Fruit fly (Drosophila melanogaster): ENCODE results near the gene CG2444.

The CG2444 gene

dm6 chrX:11685918-11686640, 19.0 kb downstream of the CG2444 start (continued):
- TF ChIP-seq brk (GFP tag; optimal IDR thresholded peaks at IDR 0.05) (peak; percentile 36), CrebA (GFP tag; optimal IDR thresholded peaks at IDR 0.05; ENCODE audit: borderline replicate concordance) (no peak), Hr78 (GFP tag; optimal IDR thresholded peaks at IDR 0.05) (no peak), CG32264 (GFP tag; optimal IDR thresholded peaks at IDR 0.05) (no peak), Myc (optimal IDR thresholded peaks at IDR 0.05) (no peak), jim (GFP tag; optimal IDR thresholded peaks at IDR 0.05) (no peak), Dfd (GFP tag; optimal IDR thresholded peaks at IDR 0.05) (no peak), sv (GFP tag; optimal IDR thresholded peaks at IDR 0.05) (no peak), HLH106 (tag; optimal IDR thresholded peaks at IDR 0.05) (peak; percentile 74), Mio (GFP tag; optimal IDR thresholded peaks at IDR 0.05) (no peak), Hnf4 (GFP tag; optimal IDR thresholded peaks at IDR 0.05) (peak; percentile 74), Dif (GFP tag; optimal IDR thresholded peaks at IDR 0.05; ENCODE audit: partially characterized antibody) (peak; percentile 95), woc (GFP tag; optimal IDR thresholded peaks at IDR 0.05) (peak; percentile 78)

dm6 chrX:11684462-11684861, 20.6 kb downstream of the CG2444 start:
- TF ChIP-seq Rel (GFP tag; optimal IDR thresholded peaks at IDR 0.05) (peak; percentile 64), Rel (tag; optimal IDR thresholded peaks at IDR 0.05) (peak; percentile 56), dsf (GFP tag; optimal IDR thresholded peaks at IDR 0.05; ENCODE audit: borderline replicate concordance) (no peak), HLH106 (tag; optimal IDR thresholded peaks at IDR 0.05) (no peak), h (GFP tag; optimal IDR thresholded peaks at IDR 0.05) (peak; percentile 49), Jra (GFP tag; optimal IDR thresholded peaks at IDR 0.05) (no peak), N (GFP tag; optimal IDR thresholded peaks at IDR 0.05) (no peak), Sp1 (GFP tag; optimal IDR thresholded peaks at IDR 0.05) (peak; percentile 59), usp (GFP tag; optimal IDR thresholded peaks at IDR 0.05) (no peak), OdsH (GFP tag; optimal IDR thresholded peaks at IDR 0.05) (peak; percentile 25), Dif (GFP tag; optimal IDR thresholded peaks at IDR 0.05; ENCODE audit: partially characterized antibody) (no peak), Dfd (GFP tag; optimal IDR thresholded peaks at IDR 0.05) (no peak), GATAd (GFP tag; optimal IDR thresholded peaks at IDR 0.05) (no peak), Hr78 (GFP tag; optimal IDR thresholded peaks at IDR 0.05) (no peak), ey (GFP tag; optimal IDR thresholded peaks at IDR 0.05) (peak; percentile 19), Myc (optimal IDR thresholded peaks at IDR 0.05) (no peak), CG32264 (GFP tag; optimal IDR thresholded peaks at IDR 0.05) (no peak), CrebA (GFP tag; optimal IDR thresholded peaks at IDR 0.05; ENCODE audit: borderline replicate concordance) (no peak), sage (GFP tag; optimal IDR thresholded peaks at IDR 0.05) (peak; percentile 8), dmrt93B (GFP tag; optimal IDR thresholded peaks at IDR 0.05) (peak; percentile 17), brk (GFP tag; optimal IDR thresholded peaks at IDR 0.05) (peak; percentile 26), br (GFP tag; optimal IDR thresholded peaks at IDR 0.05) (no peak), pan (optimal IDR thresholded peaks at IDR 0.05) (no peak), psq (GFP tag; optimal IDR thresholded peaks at IDR 0.05) (peak; percentile 75), Vsx2 (GFP tag; optimal IDR thresholded peaks at IDR 0.05; ENCODE audit: partially characterized antibody) (no peak), fru (GFP tag; optimal IDR thresholded peaks at IDR 0.05) (peak; percentile 40), foxo (GFP tag; optimal IDR thresholded peaks at IDR 0.05) (peak in 1 of 2 experiments; percentile 34), Abd-B (GFP tag; optimal IDR thresholded peaks at IDR 0.05) (no peak), sv (GFP tag; optimal IDR thresholded peaks at IDR 0.05) (no peak), rgr (GFP tag; optimal IDR thresholded peaks at IDR 0.05) (peak; percentile 61), woc (GFP tag; optimal IDR thresholded peaks at IDR 0.05) (peak; percentile 70), jim (GFP tag; optimal IDR thresholded peaks at IDR 0.05) (no peak), Mio (GFP tag; optimal IDR thresholded peaks at IDR 0.05) (no peak), Hr83 (GFP tag; optimal IDR thresholded peaks at IDR 0.05; ENCODE audit: poor library complexity, severe bottlenecking) (peak; percentile 73), lola (GFP tag; optimal IDR thresholded peaks at IDR 0.05) (no peak), dl (GFP tag; optimal IDR thresholded peaks at IDR 0.05; ENCODE audit: insufficient read depth in 1 of 2, partially characterized antibody in 2 of 2) (no peak), Hnf4 (GFP tag; optimal IDR thresholded peaks at IDR 0.05) (peak; percentile 51), tai (GFP tag; optimal IDR thresholded peaks at IDR 0.05) (no peak), CG9705 (GFP tag; optimal IDR thresholded peaks at IDR 0.05) (no peak)

Data from whole organism, wandering third instar larva.